Fruit fly (Drosophila melanogaster) whole organism, embryonic: Measurements from ENCODE around the gene CG9300.

Experiments
- ATbp ChIP-seq: fragments of 200-800 bp; sonication (Bioruptor generic); optimal IDR thresholded peaks from 2 replicates; lab custom pipeline; 2017; ENCODE audit warnings: missing biosample characterization, mild to moderate bottlenecking, missing genetic modification characterization, missing genetic modification reagents
- CG11456 ChIP-seq: fragments of 200-800 bp; sonication (Bioruptor generic); IDR thresholded peaks from 3 replicates; pipeline ENCODE4 v1.3.6; 2022; ENCODE audit warnings: missing biosample characterization, missing genetic modification characterization
- CG12071 ChIP-seq: fragments of 200-800 bp; sonication (Bioruptor generic); optimal IDR thresholded peaks from 3 replicates; lab custom pipeline; 2018; ENCODE audit warnings: missing biosample characterization, mild to moderate bottlenecking, missing genetic modification characterization
- CG14860 ChIP-seq: fragments of 200-800 bp; sonication (Bioruptor generic); IDR thresholded peaks from 3 replicates; pipeline ENCODE4 v1.3.6; 2022; ENCODE audit warnings: missing biosample characterization, missing genetic modification characterization; ENCODE audit not compliant: partially characterized antibody
- CG15514 ChIP-seq: fragments of 200-800 bp; sonication (Bioruptor generic); optimal IDR thresholded peaks from 3 replicates; lab custom pipeline; 2017; ENCODE audit warnings: missing biosample characterization, missing genetic modification characterization, mild to moderate bottlenecking, moderate library complexity, missing genetic modification reagents
- CG17186 ChIP-seq: fragments of 200-800 bp; sonication (Bioruptor generic); optimal IDR thresholded peaks from 3 replicates; lab custom pipeline; 2017; ENCODE audit warnings: missing biosample characterization, missing genetic modification reagents, missing genetic modification characterization
- CG17359 ChIP-seq: fragments of 200-800 bp; sonication (Bioruptor generic); optimal IDR thresholded peaks from 3 replicates; lab custom pipeline; 2018; ENCODE audit warnings: missing biosample characterization, mild to moderate bottlenecking, missing genetic modification characterization, moderate library complexity
- CG18599 ChIP-seq: fragments of 200-800 bp; sonication (Bioruptor generic); optimal IDR thresholded peaks from 3 replicates; lab custom pipeline; 2017; ENCODE audit warnings: missing biosample characterization, missing genetic modification characterization, mild to moderate bottlenecking, moderate library complexity, missing genetic modification reagents
- CG2116 ChIP-seq: fragments of 200-800 bp; sonication (Bioruptor generic); optimal IDR thresholded peaks from 3 replicates; lab custom pipeline; 2018; ENCODE audit warnings: missing biosample characterization, mild to moderate bottlenecking, missing genetic modification characterization
- CG2120 ChIP-seq: fragments of 200-800 bp; sonication (Bioruptor generic); optimal IDR thresholded peaks from 3 replicates; lab custom pipeline; 2016; ENCODE audit warnings: missing biosample characterization, missing genetic modification characterization
- CG2678 ChIP-seq: fragments of 200-800 bp; sonication (Bioruptor generic); optimal IDR thresholded peaks from 3 replicates; lab custom pipeline; 2019; ENCODE audit warnings: missing biosample characterization, mild to moderate bottlenecking, missing genetic modification characterization, moderate library complexity
- CG31388 ChIP-seq: fragments of 200-800 bp; sonication (Bioruptor generic); optimal IDR thresholded peaks from 2 replicates; lab custom pipeline; 2016; ENCODE audit warnings: missing biosample characterization, missing genetic modification characterization
- CG4282 ChIP-seq: fragments of 200-800 bp; sonication (Bioruptor generic); optimal IDR thresholded peaks from 2 replicates; lab custom pipeline; 2016; ENCODE audit warnings: missing biosample characterization, missing genetic modification characterization
- CG6854 ChIP-seq: fragments of 200-800 bp; sonication (Bioruptor generic); optimal IDR thresholded peaks from 3 replicates; lab custom pipeline; 2017; ENCODE audit warnings: missing biosample characterization, mild to moderate bottlenecking, missing genetic modification characterization
- CG7357 ChIP-seq: fragments of 200-800 bp; sonication (Bioruptor generic); IDR thresholded peaks from 3 replicates; pipeline ENCODE4 v1.3.6; 2022; ENCODE audit warnings: missing biosample characterization, missing genetic modification characterization
- CG8290 ChIP-seq, 3 experiments: fragments of 200-800 bp; sonication (Bioruptor generic); optimal IDR thresholded peaks; 2 replicates each; lab custom pipeline; 2016 to 2019; ENCODE audit warnings: missing biosample characterization in 3 of 3, missing genetic modification characterization in 3 of 3, mild to moderate bottlenecking in 2 of 3, moderate library complexity in 1 of 3
- Ets65A ChIP-seq: fragments of 200-800 bp; sonication (Bioruptor generic); peaks from one replicate; lab custom pipeline; 2016; ENCODE audit warnings: missing biosample characterization, missing genetic modification characterization
- H2.0 ChIP-seq: fragments of 200-800 bp; sonication (Bioruptor generic); IDR thresholded peaks from 2 replicates; pipeline ENCODE4 v1.3.6; 2022; ENCODE audit warnings: missing biosample characterization, missing genetic modification characterization
- Hmr ChIP-seq: fragments of 200-800 bp; sonication (Bioruptor generic); optimal IDR thresholded peaks from 3 replicates; lab custom pipeline; 2017; ENCODE audit warnings: mild to moderate bottlenecking, missing biosample characterization, missing genetic modification reagents, missing genetic modification characterization
- Hsf ChIP-seq: fragments of 200-800 bp; sonication (Bioruptor generic); optimal IDR thresholded peaks from 3 replicates; lab custom pipeline; 2016; ENCODE audit warnings: missing biosample characterization, missing genetic modification characterization
- MBD-R2 ChIP-seq: fragments of 200-800 bp; sonication (Bioruptor generic); IDR thresholded peaks from 2 replicates; pipeline ENCODE4 v1.3.6; 2022; ENCODE audit warnings: missing biosample characterization, missing genetic modification characterization
- Med ChIP-seq: fragments of 200-800 bp; sonication (Bioruptor generic); peaks from one replicate; lab custom pipeline; 2016; ENCODE audit warnings: missing biosample characterization, missing genetic modification characterization, mild to moderate bottlenecking, inconsistent platforms, moderate library complexity
- Meics ChIP-seq: fragments of 200-800 bp; sonication (Bioruptor generic); optimal IDR thresholded peaks from 2 replicates; lab custom pipeline; 2017; ENCODE audit warnings: missing biosample characterization, mild to moderate bottlenecking, missing genetic modification characterization
- Oli ChIP-seq: fragments of 200-800 bp; sonication (Bioruptor generic); optimal IDR thresholded peaks from 2 replicates; lab custom pipeline; 2018; ENCODE audit warnings: missing biosample characterization, mild to moderate bottlenecking, missing genetic modification characterization, moderate library complexity
- Rfx ChIP-seq: fragments of 200-800 bp; sonication (Bioruptor generic); IDR thresholded peaks from 2 replicates; pipeline ENCODE4 v1.3.6; 2022; ENCODE audit warnings: missing biosample characterization, missing genetic modification characterization
- Sin3A ChIP-seq: fragments of >200 bp; optimal IDR thresholded peaks from 2 replicates; lab custom pipeline; 2018
- Sox102F ChIP-seq: fragments of 200-800 bp; sonication (Bioruptor generic); optimal IDR thresholded peaks from 2 replicates; lab custom pipeline; 2018; ENCODE audit warnings: missing biosample characterization, mild to moderate bottlenecking, missing genetic modification characterization, moderate library complexity
- YL-1 ChIP-seq: fragments of 200-800 bp; sonication (Bioruptor generic); optimal IDR thresholded peaks from 3 replicates; lab custom pipeline; 2017; ENCODE audit warnings: missing biosample characterization, mild to moderate bottlenecking, missing genetic modification characterization
- ase ChIP-seq: fragments of 200-800 bp; sonication (Bioruptor generic); IDR thresholded peaks from 3 replicates; pipeline ENCODE4 v1.3.6; 2022; ENCODE audit warnings: missing biosample characterization, missing genetic modification characterization
- caup ChIP-seq: fragments of 200-800 bp; sonication (Bioruptor generic); optimal IDR thresholded peaks from 3 replicates; lab custom pipeline; 2017; ENCODE audit warnings: missing biosample characterization, mild to moderate bottlenecking, missing genetic modification characterization, moderate library complexity; ENCODE audit not compliant: severe bottlenecking
- disco-r ChIP-seq: fragments of 200-800 bp; sonication (Bioruptor generic); optimal IDR thresholded peaks from 2 replicates; lab custom pipeline; 2016; ENCODE audit warnings: missing biosample characterization, missing genetic modification characterization
- dysf ChIP-seq: fragments of 200-800 bp; sonication (Bioruptor generic); IDR thresholded peaks from 3 replicates; pipeline ENCODE4 v1.3.6; 2022; ENCODE audit warnings: missing biosample characterization, missing genetic modification characterization
- ems ChIP-seq: fragments of 200-800 bp; sonication (Bioruptor generic); optimal IDR thresholded peaks from 3 replicates; lab custom pipeline; 2016; ENCODE audit warnings: missing biosample characterization, missing genetic modification characterization
- esg ChIP-seq: fragments of 200-800 bp; sonication (Bioruptor generic); conservative IDR thresholded peaks from 2 replicates; pipeline ENCODE4 v1.3.6; 2022; ENCODE audit warnings: missing biosample characterization, missing genetic modification characterization
- gsb ChIP-seq: fragments of 200-800 bp; sonication (Bioruptor generic); IDR thresholded peaks from 2 replicates; pipeline ENCODE4 v1.3.6; 2022; ENCODE audit warnings: missing biosample characterization, missing genetic modification characterization
- hth ChIP-seq: fragments of >200 bp; optimal IDR thresholded peaks from 2 replicates; lab custom pipeline; 2017; ENCODE audit warnings: inconsistent platforms
- sens-2 ChIP-seq: fragments of 200-800 bp; sonication (Bioruptor generic); IDR thresholded peaks from 2 replicates; pipeline ENCODE4 v1.3.6; 2022; ENCODE audit warnings: missing biosample characterization, missing genetic modification characterization
- sima ChIP-seq: fragments of 200-800 bp; sonication (Bioruptor generic); optimal IDR thresholded peaks from 2 replicates; lab custom pipeline; 2016; ENCODE audit warnings: missing biosample characterization, missing genetic modification characterization
- slbo ChIP-seq: fragments of 200-800 bp; sonication (Bioruptor generic); IDR thresholded peaks from 2 replicates; pipeline ENCODE4 v1.3.6; 2022; ENCODE audit warnings: missing biosample characterization, missing genetic modification characterization
- sob ChIP-seq: fragments of 200-800 bp; sonication (Bioruptor generic); IDR thresholded peaks from 2 replicates; pipeline ENCODE4 v1.3.6; 2022; ENCODE audit warnings: missing biosample characterization, missing genetic modification characterization
- tap ChIP-seq: fragments of 200-800 bp; optimal IDR thresholded peaks from 3 replicates; lab custom pipeline; 2019; ENCODE audit warnings: missing biosample characterization, mild to moderate bottlenecking, missing genetic modification characterization, moderate library complexity

The CG9300 gene

DNA sequence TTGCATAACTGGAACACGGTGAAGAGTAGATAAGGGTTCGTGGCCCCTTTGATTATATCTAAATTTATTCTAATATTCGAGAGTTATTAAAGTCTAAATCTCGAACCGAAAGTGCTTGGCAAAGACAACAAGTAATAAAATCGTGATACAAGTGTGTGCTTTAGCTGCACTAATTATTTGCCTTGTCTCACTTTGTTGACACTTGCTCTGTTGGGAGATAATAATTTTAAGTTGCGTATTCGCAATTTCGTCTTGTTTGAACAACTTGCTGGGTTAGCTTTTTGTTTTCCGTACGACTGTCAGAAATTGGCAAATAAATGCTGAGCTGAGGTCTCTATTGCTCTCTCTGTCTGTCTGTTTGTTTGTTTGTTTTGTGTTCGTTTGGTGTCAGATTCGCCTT, 47.5 kb upstream of the CG9300 start (continued):
- TF ChIP-seq tap (tag; lab: Kevin White, UChicago) (no peak), ATbp (GFP tag; lab: Kevin White, UChicago) (peak; percentile 3), Meics (GFP tag; lab: Kevin White, UChicago) (peak; percentile 2), CG15514 (peak; percentile 22), CG17359 (tag; lab: Kevin White, UChicago) (no peak), CG2116 (GFP tag; lab: Kevin White, UChicago) (no peak), esg (GFP tag; lab: Robert Waterston, UW) (no peak), CG18599 (GFP tag; lab: Kevin White, UChicago) (peak; percentile 64), sob (0 out of 2 replicates have a peak, but pooled peaks have one; percentile 33), CG14860 (no peak), CG2678 (tag; lab: Kevin White, UChicago) (peak; percentile 38), CG12071 (GFP tag; lab: Kevin White, UChicago) (peak; percentile 45), Oli (tag; lab: Kevin White, UChicago) (no peak), Hmr (GFP tag; lab: Kevin White, UChicago) (peak; percentile 38), CG2120 (GFP tag; lab: Kevin White, UChicago) (peak; percentile 6), YL-1 (GFP tag; lab: Kevin White, UChicago) (no peak), Med (GFP tag; lab: Kevin White, UChicago) (peak; percentile 81)
- TF ChIP-seq, all 482 proteins: peak for 18

DNA sequence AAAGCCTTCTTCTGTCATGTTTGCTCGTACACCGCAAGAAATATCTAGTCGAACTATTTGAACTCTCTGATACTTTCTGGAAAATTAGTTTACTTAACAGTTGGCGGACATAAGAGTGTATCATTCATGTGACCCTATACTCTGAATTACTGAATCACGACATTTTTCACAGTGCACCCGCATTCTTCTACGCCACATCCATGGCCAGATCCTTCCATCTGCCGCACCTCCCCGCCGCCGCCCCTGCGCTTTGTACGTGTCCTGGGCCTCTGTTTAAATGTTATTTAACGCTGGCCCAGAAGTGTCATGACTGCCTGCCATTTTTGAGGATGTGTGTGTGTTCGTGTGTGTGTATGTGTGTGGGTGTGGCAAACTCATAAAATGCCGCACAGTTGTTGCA, 39.5 kb upstream of the CG9300 start:
- no peak for TF ChIP-seq Sin3A (lab: Kevin White, UChicago)
- 0 out of 2 replicates have a peak, but pooled peaks have one; percentile 32 for TF ChIP-seq Rfx
- no peak for TF ChIP-seq CG8290 (GFP tag; optimal IDR thresholded peaks at IDR 0.05; lab: Kevin White, UChicago)
- peak in 1 of 2 experiments; percentile 37 for TF ChIP-seq CG8290 (tag; optimal IDR thresholded peaks at IDR 0.05; lab: Kevin White, UChicago)
- TF ChIP-seq slbo (GFP tag; lab: Robert Waterston, UW): peak; percentile 26; the same call in 1 of the 2 replicates
- TF ChIP-seq ems: no peak
- TF ChIP-seq Hsf (GFP tag; lab: Kevin White, UChicago): no peak
- no peak for TF ChIP-seq CG17186 (GFP tag; lab: Kevin White, UChicago)
- TF ChIP-seq CG4282 (GFP tag; lab: Kevin White, UChicago): no peak
- TF ChIP-seq ase (GFP tag; lab: Robert Waterston, UW): 0 out of 3 replicates have a peak, but pooled peaks have one; percentile 10
- TF ChIP-seq caup (GFP tag; lab: Kevin White, UChicago): no peak
- no peak for TF ChIP-seq CG7357 (GFP tag; lab: Robert Waterston, UW)
- TF ChIP-seq Med (GFP tag; lab: Kevin White, UChicago): peak; percentile 65
- TF ChIP-seq sens-2: no peak
- no peak for TF ChIP-seq MBD-R2 (GFP tag; lab: Robert Waterston, UW)
- TF ChIP-seq CG18599 (GFP tag; lab: Kevin White, UChicago): peak; percentile 16
- no peak for TF ChIP-seq sima (GFP tag; lab: Kevin White, UChicago)
- no peak for TF ChIP-seq CG2116 (GFP tag; lab: Kevin White, UChicago)
- no peak for TF ChIP-seq CG11456 (GFP tag; lab: Robert Waterston, UW)
- TF ChIP-seq CG31388: no peak
- 0 out of 2 replicates have a peak, but pooled peaks have one; percentile 11 for TF ChIP-seq gsb (GFP tag; lab: Robert Waterston, UW)
- no peak for TF ChIP-seq disco-r
- TF ChIP-seq hth (lab: Kevin White, UChicago): no peak
- 0 out of 3 replicates have a peak, but pooled peaks have one; percentile 19 for TF ChIP-seq dysf
- peak; percentile 64 for TF ChIP-seq Ets65A (GFP tag; lab: Kevin White, UChicago)
- TF ChIP-seq Sox102F (GFP tag; lab: Kevin White, UChicago): no peak
- TF ChIP-seq H2.0 (GFP tag; lab: Robert Waterston, UW): no peak
- no peak for TF ChIP-seq CG6854 (GFP tag; lab: Kevin White, UChicago)
- TF ChIP-seq, all 482 proteins: peak for 9
